Worm (Caenorhabditis elegans): ENCODE measurements around the gene smi-1.

DNA sequence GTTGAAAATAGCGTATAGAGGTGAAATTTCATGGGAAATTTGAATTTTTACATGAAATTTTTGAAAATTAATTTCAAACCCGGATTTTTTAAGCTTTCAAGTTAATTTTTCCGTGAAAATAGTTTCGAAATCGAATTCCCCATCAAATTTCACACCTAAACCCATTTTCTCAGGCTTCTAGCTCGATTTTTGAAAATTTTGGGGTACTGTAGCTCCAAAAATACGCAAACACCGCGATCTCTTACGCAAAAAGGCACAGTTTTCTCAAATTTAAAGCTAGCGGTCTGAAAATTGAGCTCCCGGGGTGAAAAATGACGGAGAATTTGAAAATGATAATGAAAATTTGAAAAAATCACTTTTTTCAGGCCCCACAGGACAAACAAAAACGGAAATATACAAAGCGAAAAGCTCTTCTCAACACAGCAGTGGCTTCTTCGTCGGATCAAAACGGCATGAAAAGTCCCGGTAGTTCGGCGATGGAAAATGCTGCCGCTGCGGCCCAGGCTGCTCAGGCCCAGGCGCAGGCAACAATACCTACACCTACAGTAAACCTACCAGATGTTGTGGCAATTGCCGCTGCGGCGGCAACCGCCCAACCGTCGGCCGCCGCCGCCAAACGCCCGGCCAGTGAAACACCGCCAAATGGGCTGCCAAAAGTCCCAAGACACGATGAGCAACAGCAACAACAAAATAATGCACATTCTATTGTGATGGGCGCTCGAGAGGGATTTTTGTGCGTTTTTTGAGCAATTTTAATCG lies 50.8 kb downstream of the smi-1 start:
- TF ChIP-seq nfya-1 (tag; optimal IDR thresholded peaks at IDR 0.05; ENCODE audit: borderline replicate concordance, insufficient read depth) (no peak), ccch-3 (GFP tag; optimal IDR thresholded peaks at IDR 0.05) (no peak), snpc-4 (GFP tag; optimal IDR thresholded peaks at IDR 0.05) (no peak), snpc-4 (tag; optimal IDR thresholded peaks at IDR 0.05) (no peak), nfya-2 (GFP tag; IDR thresholded peaks at IDR 0.05) (no peak), gei-17 (GFP tag; optimal IDR thresholded peaks at IDR 0.05) (no peak), madf-10 (tag; optimal IDR thresholded peaks at IDR 0.05) (no peak), sdz-38 (tag; optimal IDR thresholded peaks at IDR 0.05) (no peak)
